Worm (Caenorhabditis elegans): ENCODE data around the gene C16D9.9.

DNA sequence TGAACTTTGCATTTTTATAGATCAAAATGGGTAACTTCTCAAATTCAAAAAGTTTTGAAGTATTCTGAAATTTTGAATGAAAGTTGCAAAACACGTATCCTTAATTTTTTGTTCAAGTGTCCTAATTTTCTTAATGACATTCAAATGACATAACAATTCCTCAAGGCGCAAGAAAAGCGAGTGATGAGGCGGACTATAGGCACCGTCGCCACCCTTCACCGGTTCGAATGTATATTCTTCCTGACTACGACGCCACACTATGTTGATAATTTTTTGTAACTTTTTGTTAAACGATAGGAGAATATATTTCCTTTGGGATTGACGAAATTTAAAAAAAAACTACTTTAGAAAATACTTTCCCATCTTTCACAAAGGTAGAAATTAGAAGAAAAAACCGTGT is 17.6 kb downstream of the C16D9.9 start:
- no peak for TF ChIP-seq nhr-11 (tag; optimal IDR thresholded peaks at IDR 0.05)
- no peak for TF ChIP-seq sox-4 (tag; optimal IDR thresholded peaks at IDR 0.05)
- TF ChIP-seq C38D4.7 (GFP tag; optimal IDR thresholded peaks at IDR 0.05) = no peak
- TF ChIP-seq ama-1 (optimal IDR thresholded peaks at IDR 0.05) = no peak
- TF ChIP-seq F13H6.1 (tag; optimal IDR thresholded peaks at IDR 0.05) = no peak
- no peak for TF ChIP-seq lin-11 (tag; optimal IDR thresholded peaks at IDR 0.05)
- no peak for TF ChIP-seq ceh-14 (tag; optimal IDR thresholded peaks at IDR 0.05)
- TF ChIP-seq elt-2 (tag; optimal IDR thresholded peaks at IDR 0.05) = no peak
- no peak for TF ChIP-seq sox-2 (GFP tag; IDR thresholded peaks at IDR 0.05)
- TF ChIP-seq unc-55 (GFP tag; optimal IDR thresholded peaks at IDR 0.05) = no peak
- no peak for TF ChIP-seq C08G9.2 (tag; optimal IDR thresholded peaks at IDR 0.05)
- TF ChIP-seq ceh-45 (GFP tag; IDR thresholded peaks at IDR 0.05) = no peak

All from whole organism, late embryonic.